Worm (Caenorhabditis elegans): ENCODE results near the gene C30A5.10.
A peak's percentile ranks its signal among the peaks of the same experiment; 100 is the strongest.

DNA sequence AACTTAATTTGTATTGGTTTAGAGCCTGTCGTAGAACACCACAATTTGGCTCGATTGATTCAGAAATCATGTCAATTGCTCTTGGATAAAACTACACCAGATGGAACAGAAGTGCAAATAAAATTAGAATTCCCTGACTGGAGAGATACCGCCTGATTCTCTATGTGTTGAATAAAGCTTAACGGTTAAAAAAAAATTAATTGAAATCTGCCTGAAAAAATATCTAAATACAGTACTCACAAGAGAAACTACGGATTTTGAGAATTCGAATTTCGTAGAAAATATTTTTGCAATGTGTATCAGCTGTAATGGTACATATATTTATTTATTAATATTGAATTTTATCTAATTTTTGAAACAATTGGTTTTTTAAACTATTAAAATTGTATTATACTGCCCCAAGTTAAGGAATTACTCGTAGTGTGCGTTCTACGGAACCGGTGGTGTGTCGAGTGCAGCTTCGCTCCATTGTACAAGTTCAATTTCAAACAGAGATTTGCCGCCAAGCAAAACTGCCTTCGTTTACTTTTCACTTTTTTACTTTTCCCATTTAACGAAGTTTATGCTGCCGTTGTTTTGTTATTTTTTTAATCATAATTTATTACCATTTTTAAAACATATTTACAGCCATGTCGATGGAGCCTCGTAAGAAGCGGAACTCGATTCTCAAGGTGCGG lies 40.5 kb upstream of the C30A5.10 start, which contains the start of gene knl-1:
- TF ChIP-seq rpc-1 (optimal IDR thresholded peaks at IDR 0.05) (no peak), rpc-1 (tag; optimal IDR thresholded peaks at IDR 0.05) (no peak), egl-44 (GFP tag; IDR thresholded peaks at IDR 0.05) (no peak), egrh-3 (GFP tag; IDR thresholded peaks at IDR 0.05) (0 out of 2 replicates have a peak, but pooled peaks have one; percentile 49), lin-26 (GFP tag; IDR thresholded peaks at IDR 0.05) (no peak), F49E8.2 (tag; optimal IDR thresholded peaks at IDR 0.05; ENCODE audit: insufficient read depth) (no peak), madf-8 (GFP tag; conservative IDR thresholded peaks at IDR 0.05) (peak; percentile 51; the same call in 1 of the 2 replicates), ekl-4 (GFP tag; IDR thresholded peaks at IDR 0.05) (no peak), lsy-27 (tag; optimal IDR thresholded peaks at IDR 0.05; ENCODE audit: borderline replicate concordance, insufficient read depth) (no peak), sdz-38 (tag; optimal IDR thresholded peaks at IDR 0.05) (no peak), ceh-91 (GFP tag; IDR thresholded peaks at IDR 0.05) (peak; percentile 75)

All from whole organism, young adult.